Worm (Caenorhabditis elegans) whole organism, young adult: ENCODE results near the gene F56D5.2.

Experiments
- D2030.7 ChIP-seq: fragments of 200-800 bp; sonication (Bioruptor generic); IDR thresholded peaks from 2 replicates; pipeline ENCODE4 v1.3.6; 2022; ENCODE audit warnings: missing genetic modification reagents, missing genetic modification characterization, missing compliant biosample characterization
- F49E8.2 ChIP-seq: sonication (generic microtip); optimal IDR thresholded peaks from 3 replicates; lab custom pipeline; 2017; ENCODE audit warnings: missing genetic modification characterization, mild to moderate bottlenecking, missing compliant biosample characterization, antibody characterized with exemption, moderate library complexity; ENCODE audit not compliant: insufficient read depth
- F57A8.1 ChIP-seq: fragments of 200-800 bp; sonication (Bioruptor generic); optimal IDR thresholded peaks from 2 replicates; lab custom pipeline; 2018; ENCODE audit warnings: mild to moderate bottlenecking, missing genetic modification characterization, moderate library complexity, missing compliant biosample characterization
- K11D2.4 ChIP-seq: fragments of 200-800 bp; sonication (Bioruptor generic); IDR thresholded peaks from 2 replicates; pipeline ENCODE4 v1.3.6; 2022; ENCODE audit warnings: missing genetic modification reagents, missing genetic modification characterization, missing compliant biosample characterization
- T26A5.8 ChIP-seq: sonication (generic microtip); optimal IDR thresholded peaks from 2 replicates; lab custom pipeline; 2016; ENCODE audit warnings: missing genetic modification characterization, missing compliant biosample characterization
- Y56A3A.18 ChIP-seq: fragments of 200-800 bp; sonication (Bioruptor generic); IDR thresholded peaks from 2 replicates; pipeline ENCODE4 v1.3.6; 2022; ENCODE audit warnings: missing genetic modification reagents, missing genetic modification characterization, missing compliant biosample characterization
- ama-1 ChIP-seq, 3 experiments: fragments of 150-350 bp in 1 of 3; sonication (generic microtip) in 2 of 3; optimal IDR thresholded peaks; 2 replicates each; lab custom pipeline; 2014 to 2018; ENCODE audit warnings: missing biosample characterization in 2 of 3, missing genetic modification characterization in 2 of 3, missing genetic modification reagents in 2 of 3
- aptf-3 ChIP-seq: fragments of 200-800 bp; sonication (Bioruptor generic); IDR thresholded peaks from 2 replicates; pipeline ENCODE4 v1.3.6; 2022; ENCODE audit warnings: missing genetic modification characterization, missing compliant biosample characterization
- athp-1 ChIP-seq: sonication (generic microtip); optimal IDR thresholded peaks from 2 replicates; lab custom pipeline; 2017; ENCODE audit warnings: mild to moderate bottlenecking, missing genetic modification characterization, missing compliant biosample characterization
- attf-3 ChIP-seq: fragments of 200-800 bp; sonication (Bioruptor generic); conservative IDR thresholded peaks from 2 replicates; pipeline ENCODE4 v1.3.6; 2022; ENCODE audit warnings: missing genetic modification reagents, missing genetic modification characterization, missing compliant biosample characterization
- attf-6 ChIP-seq: fragments of 200-800 bp; sonication (Bioruptor generic); IDR thresholded peaks from 2 replicates; pipeline ENCODE4 v1.3.6; 2022; ENCODE audit warnings: missing genetic modification reagents, missing genetic modification characterization, missing compliant biosample characterization
- bed-2 ChIP-seq: fragments of 200-800 bp; sonication (Bioruptor generic); IDR thresholded peaks from 2 replicates; pipeline ENCODE4 v1.3.6; 2022; ENCODE audit warnings: missing genetic modification reagents, missing genetic modification characterization, missing compliant biosample characterization
- ceh-100 ChIP-seq: fragments of 200-800 bp; sonication (Bioruptor generic); IDR thresholded peaks from 2 replicates; pipeline ENCODE4 v1.3.6; 2022; ENCODE audit warnings: missing genetic modification reagents, missing genetic modification characterization, missing compliant biosample characterization
- ceh-40 ChIP-seq: fragments of 200-800 bp; sonication (Bioruptor generic); IDR thresholded peaks from 2 replicates; pipeline ENCODE4 v1.3.6; 2022; ENCODE audit warnings: missing genetic modification characterization, missing compliant biosample characterization
- ceh-79 ChIP-seq: sonication (generic microtip); optimal IDR thresholded peaks from 2 replicates; lab custom pipeline; 2017; ENCODE audit warnings: mild to moderate bottlenecking, missing genetic modification characterization, missing compliant biosample characterization
- egl-18 ChIP-seq: fragments of 200-800 bp; sonication (Bioruptor generic); IDR thresholded peaks from 2 replicates; pipeline ENCODE4 v1.3.6; 2022; ENCODE audit warnings: missing genetic modification reagents, missing genetic modification characterization, missing compliant biosample characterization
- him-1 ChIP-seq: sonication (generic microtip); optimal IDR thresholded peaks from 2 replicates; lab custom pipeline; 2016; ENCODE audit warnings: missing genotype, missing genetic modification reagents, missing genetic modification characterization, missing compliant biosample characterization
- hmg-1.2 ChIP-seq: fragments of 200-800 bp; sonication (Bioruptor generic); IDR thresholded peaks from 2 replicates; pipeline ENCODE4 v1.3.6; 2022; ENCODE audit warnings: missing genetic modification reagents, missing genetic modification characterization, missing compliant biosample characterization
- let-526 ChIP-seq: fragments of 200-800 bp; sonication (Bioruptor generic); IDR thresholded peaks from 2 replicates; pipeline ENCODE4 v1.3.6; 2022; ENCODE audit warnings: missing genetic modification reagents, missing genetic modification characterization, missing compliant biosample characterization
- lin-35 ChIP-seq, 3 experiments: fragments of 150-350 bp in 2 of 3; sonication (generic microtip) in 1 of 3; optimal IDR thresholded peaks; 2 replicates each; lab custom pipeline; 2014 to 2018; ENCODE audit warnings: missing biosample characterization in 3 of 3, missing genetic modification characterization in 3 of 3, missing genetic modification reagents in 3 of 3
- lin-40 ChIP-seq: sonication (generic microtip); optimal IDR thresholded peaks from 2 replicates; lab custom pipeline; 2016; ENCODE audit warnings: missing genetic modification characterization, mild to moderate bottlenecking, missing compliant biosample characterization, missing genotype, missing genetic modification reagents
- lsl-1 ChIP-seq: fragments of 200-800 bp; sonication (Bioruptor generic); optimal IDR thresholded peaks from 2 replicates; lab custom pipeline; 2018; ENCODE audit warnings: mild to moderate bottlenecking, missing genetic modification characterization, moderate library complexity, missing compliant biosample characterization
- madf-6 ChIP-seq: fragments of 200-800 bp; sonication (Bioruptor generic); IDR thresholded peaks from 2 replicates; pipeline ENCODE4 v1.3.6; 2022; ENCODE audit warnings: missing genetic modification reagents, missing genetic modification characterization, missing compliant biosample characterization
- mes-4 ChIP-seq: sonication (generic microtip); optimal IDR thresholded peaks from 2 replicates; lab custom pipeline; 2016; ENCODE audit warnings: missing genotype, missing genetic modification characterization, missing compliant biosample characterization
- nfya-1 ChIP-seq: sonication (generic microtip); optimal IDR thresholded peaks from 2 replicates; lab custom pipeline; 2017; ENCODE audit warnings: antibody characterized with exemption, missing compliant biosample characterization, missing genetic modification characterization, borderline replicate concordance; ENCODE audit not compliant: insufficient read depth
- nhr-120 ChIP-seq: fragments of 200-800 bp; sonication (Bioruptor generic); IDR thresholded peaks from 2 replicates; pipeline ENCODE4 v1.3.6; 2022; ENCODE audit warnings: missing genetic modification characterization, missing compliant biosample characterization
- nhr-27 ChIP-seq: fragments of 200-800 bp; sonication (Bioruptor generic); optimal IDR thresholded peaks from 2 replicates; lab custom pipeline; 2018; ENCODE audit warnings: mild to moderate bottlenecking, missing genetic modification characterization, moderate library complexity, missing compliant biosample characterization
- nhr-90 ChIP-seq: sonication (generic microtip); optimal IDR thresholded peaks from 2 replicates; lab custom pipeline; 2016; ENCODE audit warnings: missing genotype, mild to moderate bottlenecking, missing genetic modification characterization, missing compliant biosample characterization
- sea-2 ChIP-seq: fragments of 200-800 bp; sonication (Bioruptor generic); IDR thresholded peaks from 2 replicates; pipeline ENCODE4 v1.3.6; 2022; ENCODE audit warnings: missing genetic modification characterization, missing compliant biosample characterization
- tbp1 ChIP-seq: fragments of 200-800 bp; sonication (Bioruptor generic); optimal IDR thresholded peaks from 2 replicates; lab custom pipeline; 2018; ENCODE audit warnings: mild to moderate bottlenecking, missing genetic modification characterization, missing compliant biosample characterization
- tlf-1 ChIP-seq: fragments of 200-800 bp; sonication (Bioruptor generic); optimal IDR thresholded peaks from 2 replicates; lab custom pipeline; 2018; ENCODE audit warnings: mild to moderate bottlenecking, missing genetic modification characterization, missing compliant biosample characterization
- unc-62 ChIP-seq: fragments of 150-350 bp; optimal IDR thresholded peaks from 2 replicates; lab custom pipeline; 2014; ENCODE audit warnings: missing biosample characterization, missing genetic modification reagents, missing genetic modification characterization
- ztf-18 ChIP-seq: sonication (generic microtip); optimal IDR thresholded peaks from 2 replicates; lab custom pipeline; 2016; ENCODE audit warnings: missing genotype, mild to moderate bottlenecking, missing genetic modification characterization, missing compliant biosample characterization

The F56D5.2 gene

DNA sequence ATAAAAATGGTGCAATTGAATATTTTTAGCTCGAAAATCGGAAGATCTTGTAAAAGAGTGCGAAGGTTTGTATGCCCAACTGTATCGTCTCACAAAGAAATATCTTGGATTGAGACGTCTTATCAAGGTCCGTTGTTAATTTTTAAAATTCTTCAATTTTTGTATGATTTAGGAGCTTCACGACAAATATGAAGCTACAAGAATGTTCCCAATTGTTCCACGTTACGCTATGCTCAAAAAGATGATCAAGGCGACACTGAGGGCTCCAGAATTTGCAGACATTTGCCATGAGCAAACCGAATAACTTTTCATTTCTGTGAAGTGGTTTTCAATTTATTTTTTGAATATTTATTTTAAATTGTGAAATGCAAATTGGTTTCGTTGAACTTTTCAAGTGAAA lies 40.3 kb upstream of the F56D5.2 start (continued):
- TF ChIP-seq nhr-27 (tag; lab: Kevin White, UChicago) (no peak), ama-1 (optimal IDR thresholded peaks at IDR 0.05; lab: Kevin White, UChicago) (peak; percentile 89), ama-1 (GFP tag; optimal IDR thresholded peaks at IDR 0.05; lab: Kevin White, UChicago) (no peak), bed-2 (GFP tag; lab: Robert Waterston, UW) (no peak), K11D2.4 (GFP tag; lab: Robert Waterston, UW) (no peak), T26A5.8 (tag; lab: Kevin White, UChicago) (no peak), mes-4 (no peak), egl-18 (GFP tag; lab: Robert Waterston, UW) (no peak), ztf-18 (tag; lab: Kevin White, UChicago) (no peak), F57A8.1 (GFP tag; lab: Kevin White, UChicago) (no peak), tbp1 (GFP tag; lab: Kevin White, UChicago) (no peak), lsl-1 (peak; percentile 6), aptf-3 (GFP tag; lab: Robert Waterston, UW) (no peak)

DNA sequence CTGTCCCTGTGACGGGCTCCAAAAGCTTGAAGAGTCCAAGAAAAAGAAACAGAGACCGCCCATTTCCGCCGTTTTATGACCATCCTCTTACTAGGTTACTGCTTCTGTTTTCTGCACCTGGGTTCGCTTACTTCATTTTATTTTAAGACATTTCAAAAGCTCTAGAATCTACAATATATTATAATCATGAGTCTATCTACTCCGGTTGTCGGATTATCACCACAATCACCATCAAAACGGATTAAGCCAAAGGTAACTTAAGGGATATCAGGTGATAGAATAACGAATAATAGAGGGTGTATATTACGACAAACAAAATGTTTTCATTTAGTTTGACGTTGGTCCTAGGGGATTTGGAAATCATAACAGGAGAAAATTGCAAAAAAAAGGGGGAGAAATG lies 33.9 kb upstream of the F56D5.2 start:
- TF ChIP-seq ceh-100 (GFP tag; lab: Robert Waterston, UW) (no peak), hmg-1.2 (GFP tag; lab: Robert Waterston, UW) (no peak), ceh-40 (GFP tag; lab: Robert Waterston, UW) (no peak), attf-3 (GFP tag; lab: Robert Waterston, UW) (no peak), lin-40 (tag; lab: Kevin White, UChicago) (no peak), ztf-18 (tag; lab: Kevin White, UChicago) (no peak), tlf-1 (GFP tag; lab: Kevin White, UChicago) (no peak), D2030.7 (no peak), athp-1 (tag; lab: Kevin White, UChicago) (no peak), F49E8.2 (no peak), unc-62 (GFP tag; lab: Kevin White, UChicago) (no peak), T26A5.8 (tag; lab: Kevin White, UChicago) (no peak), let-526 (no peak), him-1 (tag; lab: Kevin White, UChicago) (no peak), madf-6 (GFP tag; lab: Robert Waterston, UW) (no peak)

DNA sequence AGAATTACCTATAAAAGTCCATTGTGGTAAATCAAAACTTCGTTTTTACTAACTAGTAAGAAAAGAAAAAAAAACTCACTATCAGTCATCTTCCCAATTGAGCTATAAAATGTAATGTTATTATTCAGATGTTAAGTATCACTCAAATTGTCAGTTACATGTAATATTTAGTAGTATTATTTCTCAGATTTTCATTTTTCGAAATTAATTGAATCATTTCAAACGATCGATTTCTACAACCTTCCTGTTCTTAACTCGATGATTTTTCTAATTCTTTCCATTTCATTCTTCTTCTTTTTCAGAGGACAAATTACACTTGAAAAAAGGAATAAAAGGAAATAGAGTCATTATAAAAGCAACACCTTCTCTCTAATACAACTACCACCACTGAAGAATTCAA lies 29.5 kb upstream of the F56D5.2 start, which contains the start of gene F59B8.1:
Gene F59B8.1 (plus strand): TSS at position 301 of the 400 bp plus-strand sequence.
- TF ChIP-seq lsl-1: no peak
- TF ChIP-seq nfya-1: no peak

DNA sequence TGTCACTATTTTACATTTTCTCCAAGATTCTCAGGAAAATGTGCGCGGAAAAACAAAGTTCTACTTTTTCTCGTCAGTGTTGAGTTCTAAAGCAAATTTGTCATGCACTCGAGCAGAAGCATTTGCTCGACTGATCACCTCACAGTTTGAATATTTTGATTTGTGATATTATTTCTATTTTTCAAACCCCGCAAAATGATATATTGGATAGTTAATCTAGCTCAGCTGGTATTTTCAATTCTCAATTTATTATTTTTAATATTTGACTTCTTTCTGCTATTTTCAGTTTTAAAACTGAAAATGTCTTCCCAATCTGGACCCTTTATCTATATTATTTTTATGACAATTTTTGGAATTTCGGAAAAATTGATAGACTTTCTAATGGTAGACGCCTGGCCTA lies 24.7 kb upstream of the F56D5.2 start, which contains the start of gene srxa-2:
Gene srxa-2 (plus strand): TSS at position 301 of the 400 bp plus-strand sequence.
- TF ChIP-seq Y56A3A.18 (GFP tag; lab: Robert Waterston, UW): no peak
- no peak for TF ChIP-seq nhr-120 (GFP tag; lab: Robert Waterston, UW)
- no peak for TF ChIP-seq sea-2 (GFP tag; lab: Robert Waterston, UW)
- no peak for TF ChIP-seq T26A5.8 (tag; lab: Kevin White, UChicago)
- no peak for TF ChIP-seq lin-35 (GFP tag; optimal IDR thresholded peaks at IDR 0.05; lab: Kevin White, UChicago)
- no peak for TF ChIP-seq ceh-79 (tag; lab: Kevin White, UChicago)
- TF ChIP-seq attf-6: no peak
- TF ChIP-seq nhr-90 (tag; lab: Kevin White, UChicago): no peak
